Fruit fly (Drosophila melanogaster): ENCODE measurements around the gene srw.

DNA sequence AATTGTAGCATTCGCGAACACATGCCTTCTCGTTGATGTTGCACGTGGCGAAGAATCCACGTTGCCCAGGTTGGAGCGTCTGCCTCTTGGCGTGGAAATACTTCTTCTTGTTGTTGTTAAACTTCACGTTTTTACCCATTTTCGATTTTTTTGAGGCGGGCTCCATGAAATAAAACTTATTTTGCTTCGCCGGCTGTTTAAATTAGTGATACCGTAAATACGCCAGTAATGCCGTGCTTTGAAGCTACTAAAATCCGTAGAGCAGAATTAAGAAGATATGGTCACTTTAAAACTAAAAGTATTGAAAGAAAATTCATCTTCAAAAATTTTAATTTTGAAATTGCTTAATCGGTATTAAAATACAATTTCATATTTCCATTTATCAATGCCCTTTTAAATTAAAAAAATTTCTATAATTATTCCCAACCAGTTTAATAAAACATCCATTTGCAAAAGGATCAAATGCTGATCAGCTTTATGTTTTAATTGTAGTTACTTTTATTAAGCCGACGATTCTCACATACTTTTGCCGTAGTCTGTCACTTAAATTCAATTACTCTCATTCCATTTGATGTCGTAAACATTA lies 38.8 kb upstream of the srw start, which contains the start of gene CG15014:
- no peak for TF ChIP-seq psq (GFP tag; optimal IDR thresholded peaks at IDR 0.05)
- no peak for TF ChIP-seq ey (GFP tag; optimal IDR thresholded peaks at IDR 0.05)
- no peak for TF ChIP-seq OdsH (GFP tag; optimal IDR thresholded peaks at IDR 0.05)
- no peak for TF ChIP-seq GATAd (GFP tag; optimal IDR thresholded peaks at IDR 0.05)
- no peak for TF ChIP-seq Hr78 (GFP tag; optimal IDR thresholded peaks at IDR 0.05)
- no peak for TF ChIP-seq Jra (GFP tag; optimal IDR thresholded peaks at IDR 0.05)
- no peak for TF ChIP-seq h (GFP tag; optimal IDR thresholded peaks at IDR 0.05)
- no peak for TF ChIP-seq lola (GFP tag; optimal IDR thresholded peaks at IDR 0.05)

Data from whole organism, wandering third instar larva.